Fruit fly (Drosophila melanogaster) whole organism, embryonic: Measurements from ENCODE around the gene CG13311.
A peak's percentile ranks its signal among the peaks of the same experiment; 100 is the strongest.

ENCODE experiments used
- Asciz ChIP-seq: fragments of 200-800 bp; sonication (Bioruptor generic); optimal IDR thresholded peaks from 2 replicates; lab custom pipeline; 2017; ENCODE audit warnings: missing biosample characterization, mild to moderate bottlenecking, missing genetic modification characterization, missing genetic modification reagents
- CG10147 ChIP-seq: fragments of 200-800 bp; sonication (Bioruptor generic); optimal IDR thresholded peaks from 2 replicates; lab custom pipeline; 2019; ENCODE audit warnings: missing biosample characterization, mild to moderate bottlenecking, missing genetic modification characterization, moderate library complexity
- CG10321 ChIP-seq: fragments of 200-800 bp; sonication (Bioruptor generic); IDR thresholded peaks from 2 replicates; pipeline ENCODE4 v1.3.6; 2022; ENCODE audit warnings: missing biosample characterization, missing genetic modification characterization
- CG10462 ChIP-seq: fragments of 200-800 bp; sonication (Bioruptor generic); optimal IDR thresholded peaks from 2 replicates; lab custom pipeline; 2016; ENCODE audit warnings: missing biosample characterization, missing genetic modification characterization
- CG11695 ChIP-seq: fragments of 200-800 bp; sonication (Bioruptor generic); IDR thresholded peaks from 3 replicates; pipeline ENCODE4 v1.3.6; 2022; ENCODE audit warnings: missing biosample characterization, missing genetic modification characterization
- CG1233 ChIP-seq: fragments of 200-800 bp; sonication (Bioruptor generic); optimal IDR thresholded peaks from 4 replicates; lab custom pipeline; 2018; ENCODE audit warnings: missing biosample characterization, mild to moderate bottlenecking, missing genetic modification characterization
- CG13123 ChIP-seq: fragments of 200-800 bp; sonication (Bioruptor generic); optimal IDR thresholded peaks from 2 replicates; lab custom pipeline; 2016; ENCODE audit warnings: missing biosample characterization, missing genetic modification characterization
- CG14014 ChIP-seq: fragments of 200-800 bp; sonication (Bioruptor generic); IDR thresholded peaks from 2 replicates; pipeline ENCODE4 v1.3.6; 2022; ENCODE audit warnings: missing biosample characterization, missing genetic modification characterization
- CG5953 ChIP-seq: fragments of 200-800 bp; sonication (Bioruptor generic); IDR thresholded peaks from 2 replicates; pipeline ENCODE4 v1.3.6; 2022; ENCODE audit warnings: missing biosample characterization, missing genetic modification characterization
- CG6175 ChIP-seq: fragments of 200-800 bp; sonication (Bioruptor generic); IDR thresholded peaks from 3 replicates; pipeline ENCODE4 v1.3.6; 2022; ENCODE audit warnings: missing biosample characterization, missing genetic modification characterization
- CG6854 ChIP-seq: fragments of 200-800 bp; sonication (Bioruptor generic); optimal IDR thresholded peaks from 3 replicates; lab custom pipeline; 2017; ENCODE audit warnings: missing biosample characterization, mild to moderate bottlenecking, missing genetic modification characterization
- CG7556 ChIP-seq: fragments of 200-800 bp; sonication (Bioruptor generic); optimal IDR thresholded peaks from 2 replicates; lab custom pipeline; 2017; ENCODE audit warnings: missing biosample characterization, mild to moderate bottlenecking, missing genetic modification characterization
- CG8478 ChIP-seq: fragments of >200 bp; optimal IDR thresholded peaks from 2 replicates; lab custom pipeline; 2018
- CG8924 ChIP-seq: fragments of 200-800 bp; optimal IDR thresholded peaks from 3 replicates; lab custom pipeline; 2019; ENCODE audit warnings: missing biosample characterization, mild to moderate bottlenecking, missing genetic modification characterization, moderate library complexity
- CG9932 ChIP-seq: fragments of 200-800 bp; sonication (Bioruptor generic); IDR thresholded peaks from 2 replicates; pipeline ENCODE4 v1.3.6; 2022; ENCODE audit warnings: missing biosample characterization, missing genetic modification characterization
- Chrac-16 ChIP-seq: fragments of 200-800 bp; sonication (Bioruptor generic); optimal IDR thresholded peaks from 3 replicates; lab custom pipeline; 2016; ENCODE audit warnings: missing biosample characterization, missing genetic modification characterization
- D19A ChIP-seq: fragments of 200-800 bp; optimal IDR thresholded peaks from 3 replicates; lab custom pipeline; 2019; ENCODE audit warnings: missing biosample characterization, mild to moderate bottlenecking, missing genetic modification characterization, moderate library complexity
- Dbx ChIP-seq: fragments of 200-800 bp; sonication (Bioruptor generic); IDR thresholded peaks from 3 replicates; pipeline ENCODE4 v1.3.6; 2022; ENCODE audit warnings: missing biosample characterization, missing genetic modification characterization
- GATAe ChIP-seq: fragments of 200-800 bp; sonication (Bioruptor generic); conservative IDR thresholded peaks from 2 replicates; pipeline ENCODE4 v1.3.6; 2022; ENCODE audit warnings: missing biosample characterization, missing genetic modification characterization
- Gug ChIP-seq: fragments of 200-800 bp; sonication (Bioruptor generic); IDR thresholded peaks from 4 replicates; pipeline ENCODE4 v1.3.6; 2022; ENCODE audit warnings: missing biosample characterization, missing genetic modification characterization
- HLH3B ChIP-seq: fragments of 200-800 bp; sonication (Bioruptor generic); IDR thresholded peaks from 2 replicates; pipeline ENCODE4 v1.3.6; 2022; ENCODE audit warnings: missing biosample characterization, missing genetic modification characterization
- Hr78 ChIP-seq, 2 experiments: fragments of 200-800 bp in 1 of 2; fragments of >200 bp in 1 of 2; sonication (Bioruptor generic) in 1 of 2; optimal IDR thresholded peaks; 2 replicates each; lab custom pipeline; 2017 to 2019; ENCODE audit warnings: missing biosample characterization in 2 of 2, missing genetic modification characterization in 2 of 2, mild to moderate bottlenecking in 1 of 2, moderate library complexity in 1 of 2
- Kr ChIP-seq: fragments of 200-800 bp; sonication (Bioruptor generic); optimal IDR thresholded peaks from 2 replicates; lab custom pipeline; 2017; ENCODE audit warnings: missing biosample characterization, mild to moderate bottlenecking, missing genetic modification characterization
- Mes4 ChIP-seq: fragments of 200-800 bp; sonication (Bioruptor generic); optimal IDR thresholded peaks from 2 replicates; lab custom pipeline; 2016; ENCODE audit warnings: missing biosample characterization, missing genetic modification characterization
- NfI ChIP-seq: fragments of 200-800 bp; sonication (Bioruptor generic); optimal IDR thresholded peaks from 3 replicates; lab custom pipeline; 2018; ENCODE audit warnings: missing biosample characterization, mild to moderate bottlenecking, missing genetic modification characterization, moderate library complexity
- Optix ChIP-seq: fragments of 200-800 bp; sonication (Bioruptor generic); IDR thresholded peaks from 3 replicates; pipeline ENCODE4 v1.3.6; 2022; ENCODE audit warnings: missing biosample characterization, missing genetic modification characterization
- Poxn ChIP-seq: fragments of 200-800 bp; sonication (Bioruptor generic); IDR thresholded peaks from 2 replicates; pipeline ENCODE4 v1.3.6; 2022; ENCODE audit warnings: missing biosample characterization, missing genetic modification characterization
- Ravus ChIP-seq: fragments of 200-800 bp; sonication (Bioruptor generic); IDR thresholded peaks from 2 replicates; pipeline ENCODE4 v1.3.6; 2022; ENCODE audit warnings: missing biosample characterization, missing genetic modification characterization
- Rfx ChIP-seq: fragments of 200-800 bp; sonication (Bioruptor generic); IDR thresholded peaks from 2 replicates; pipeline ENCODE4 v1.3.6; 2022; ENCODE audit warnings: missing biosample characterization, missing genetic modification characterization
- Rx ChIP-seq: fragments of 200-800 bp; sonication (Bioruptor generic); IDR thresholded peaks from 2 replicates; pipeline ENCODE4 v1.3.6; 2022; ENCODE audit warnings: missing biosample characterization, missing genetic modification characterization
- Xrp1 ChIP-seq: fragments of 200-800 bp; sonication (Bioruptor generic); IDR thresholded peaks from 2 replicates; pipeline ENCODE4 v1.3.6; 2022; ENCODE audit warnings: missing biosample characterization, missing genetic modification characterization
- bowl ChIP-seq: fragments of 200-800 bp; sonication (Bioruptor generic); IDR thresholded peaks from 2 replicates; pipeline ENCODE4 v1.3.6; 2022; ENCODE audit warnings: missing biosample characterization, missing genetic modification characterization
- btn ChIP-seq: fragments of 200-800 bp; sonication (Bioruptor generic); optimal IDR thresholded peaks from 2 replicates; lab custom pipeline; 2016; ENCODE audit warnings: missing biosample characterization, missing genetic modification characterization
- cad ChIP-seq: fragments of >200 bp; optimal IDR thresholded peaks from 2 replicates; lab custom pipeline; 2017; ENCODE audit warnings: missing biosample characterization, missing genetic modification characterization
- crol ChIP-seq: fragments of 200-800 bp; sonication (Bioruptor generic); IDR thresholded peaks from 2 replicates; pipeline ENCODE4 v1.3.6; 2022; ENCODE audit warnings: missing biosample characterization, missing genetic modification characterization
- emc ChIP-seq: fragments of 200-800 bp; sonication (Bioruptor generic); optimal IDR thresholded peaks from 2 replicates; lab custom pipeline; 2016; ENCODE audit warnings: missing biosample characterization, missing genetic modification characterization
- eve ChIP-seq, 2 experiments: fragments of >200 bp; optimal IDR thresholded peaks; 2 replicates each; lab custom pipeline; 2017; ENCODE audit warnings: missing biosample characterization in 2 of 2, missing genetic modification characterization in 2 of 2
- fd64A ChIP-seq: fragments of 200-800 bp; sonication (Bioruptor generic); optimal IDR thresholded peaks from 3 replicates; lab custom pipeline; 2018; ENCODE audit warnings: missing biosample characterization, mild to moderate bottlenecking, missing genetic modification characterization
- gce ChIP-seq: fragments of 200-800 bp; sonication (Bioruptor generic); IDR thresholded peaks from 3 replicates; pipeline ENCODE4 v1.3.6; 2022; ENCODE audit warnings: missing biosample characterization, missing genetic modification characterization
- kay ChIP-seq: fragments of 200-800 bp; sonication (Bioruptor generic); optimal IDR thresholded peaks from 2 replicates; lab custom pipeline; 2016; ENCODE audit warnings: missing biosample characterization, missing genetic modification characterization
- lab ChIP-seq: fragments of 200-800 bp; sonication (Bioruptor generic); optimal IDR thresholded peaks from 3 replicates; lab custom pipeline; 2017; ENCODE audit warnings: missing biosample characterization, missing genetic modification characterization, mild to moderate bottlenecking, moderate library complexity, missing genetic modification reagents
- nerfin-1 ChIP-seq: fragments of 200-800 bp; sonication (Bioruptor generic); optimal IDR thresholded peaks from 3 replicates; lab custom pipeline; 2019; ENCODE audit warnings: missing biosample characterization, mild to moderate bottlenecking, missing genetic modification characterization, moderate library complexity
- nom ChIP-seq: fragments of 200-800 bp; sonication (Bioruptor generic); optimal IDR thresholded peaks from 2 replicates; lab custom pipeline; 2017; ENCODE audit warnings: missing biosample characterization, missing genetic modification characterization, mild to moderate bottlenecking, moderate library complexity, missing genetic modification reagents
- psq ChIP-seq: fragments of 200-800 bp; sonication (Bioruptor generic); optimal IDR thresholded peaks from 2 replicates; lab custom pipeline; 2017; ENCODE audit warnings: missing biosample characterization, missing genetic modification characterization
- ranshi ChIP-seq: fragments of 200-800 bp; sonication (Bioruptor generic); IDR thresholded peaks from 2 replicates; pipeline ENCODE4 v1.3.6; 2022; ENCODE audit warnings: missing biosample characterization, missing genetic modification characterization
- sqz ChIP-seq: fragments of 200-800 bp; sonication (Bioruptor generic); optimal IDR thresholded peaks from 3 replicates; lab custom pipeline; 2018; ENCODE audit warnings: missing biosample characterization, mild to moderate bottlenecking, missing genetic modification characterization
- sr ChIP-seq: fragments of 200-800 bp; sonication (Bioruptor generic); IDR thresholded peaks from 3 replicates; pipeline ENCODE4 v1.3.6; 2022; ENCODE audit warnings: missing biosample characterization, missing genetic modification characterization
- stc ChIP-seq: fragments of 200-800 bp; sonication (Bioruptor generic); IDR thresholded peaks from 2 replicates; pipeline ENCODE4 v1.3.6; 2022; ENCODE audit warnings: missing biosample characterization, missing genetic modification characterization
- tio ChIP-seq: fragments of 200-800 bp; sonication (Bioruptor generic); optimal IDR thresholded peaks from 2 replicates; lab custom pipeline; 2017; ENCODE audit warnings: missing biosample characterization, missing genetic modification characterization, inconsistent platforms
- trem ChIP-seq: fragments of 200-800 bp; optimal IDR thresholded peaks from 3 replicates; lab custom pipeline; 2019; ENCODE audit warnings: missing biosample characterization, mild to moderate bottlenecking, missing genetic modification characterization, moderate library complexity
- ttk ChIP-seq: fragments of 200-800 bp; sonication (Bioruptor generic); IDR thresholded peaks from 2 replicates; pipeline ENCODE4 v2.1.2; 2022; ENCODE audit warnings: missing biosample characterization, missing genetic modification characterization

Gene CG13311

DNA sequence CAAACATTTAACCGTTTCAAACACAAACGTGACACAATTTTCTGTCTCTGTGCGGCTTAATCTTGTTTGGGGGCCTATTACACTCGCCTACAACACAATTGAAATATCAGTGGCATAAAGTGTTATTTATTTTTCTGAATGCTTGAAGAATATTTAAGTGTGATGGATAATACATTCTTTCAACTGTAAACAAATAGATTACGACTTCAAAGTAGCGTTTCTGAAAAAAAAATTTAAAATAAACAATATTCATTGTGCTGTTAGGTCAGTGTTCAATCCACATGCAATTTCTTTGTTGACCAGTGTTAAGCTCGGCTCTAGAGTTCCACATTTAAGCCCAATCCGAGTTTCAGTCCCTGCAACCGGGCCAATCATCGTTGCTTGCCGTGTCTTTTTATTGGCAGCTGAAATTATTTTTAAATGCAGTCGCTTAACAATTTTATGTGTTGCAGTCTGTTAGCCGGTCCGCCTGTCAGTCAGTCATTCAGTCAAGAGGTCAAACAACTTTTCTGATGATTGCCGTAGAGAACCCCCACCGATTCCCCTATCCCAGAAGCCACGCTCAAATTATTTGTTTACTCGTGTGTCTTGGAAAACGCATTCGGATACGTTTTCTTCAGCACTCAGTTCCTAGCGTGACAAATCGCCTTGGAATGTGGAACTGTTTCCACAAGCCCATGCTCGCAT, 28.8 kb downstream of the CG13311 start (continued):
- TF ChIP-seq CG7556 (GFP tag; lab: Kevin White, UChicago) (peak; percentile 75), Gug (peak; percentile 20; the same call in 1 of the 4 replicates), HLH3B (GFP tag; lab: Robert Waterston, UW) (peak; percentile 62), CG8924 (peak; percentile 83), Hr78 (GFP tag; optimal IDR thresholded peaks at IDR 0.05; lab: Kevin White, UChicago) (peak in 1 of 2 experiments; percentile 73), D19A (tag; lab: Kevin White, UChicago) (peak; percentile 70), tio (GFP tag; lab: Kevin White, UChicago) (peak; percentile 50), CG8478 (lab: Kevin White, UChicago) (no peak), cad (no peak), emc (GFP tag; lab: Kevin White, UChicago) (no peak), stc (peak; percentile 76), CG14014 (peak; percentile 67; the same call in 1 of the 2 replicates), Optix (no peak; the same call in 2 of the 3 replicates), ranshi (GFP tag; lab: Robert Waterston, UW) (0 out of 2 replicates have a peak, but pooled peaks have one; percentile 57), NfI (GFP tag; lab: Kevin White, UChicago) (peak; percentile 73), CG10321 (GFP tag; lab: Robert Waterston, UW) (peak; percentile 28; the same call in 1 of the 2 replicates), CG13123 (GFP tag; lab: Kevin White, UChicago) (peak; percentile 36), GATAe (GFP tag; lab: Robert Waterston, UW) (no peak), CG6854 (GFP tag; lab: Kevin White, UChicago) (peak; percentile 19), CG5953 (GFP tag; lab: Robert Waterston, UW) (peak; percentile 56; the same call in 1 of the 2 replicates), nom (GFP tag; lab: Kevin White, UChicago) (peak; percentile 39), ttk (peak; percentile 62), Xrp1 (peak; percentile 88), Rx (GFP tag; lab: Robert Waterston, UW) (peak; percentile 35; the same call in 1 of the 2 replicates), CG10147 (GFP tag; lab: Kevin White, UChicago) (peak; percentile 32), kay (no peak), lab (GFP tag; lab: Kevin White, UChicago) (peak; percentile 46), CG6175 (no peak), Mes4 (GFP tag; lab: Kevin White, UChicago) (peak; percentile 66), CG11695 (peak; percentile 73; the same call in 2 of the 3 replicates), fd64A (GFP tag; lab: Kevin White, UChicago) (no peak), Poxn (GFP tag; lab: Robert Waterston, UW) (no peak), Kr (GFP tag; lab: Kevin White, UChicago) (no peak), bowl (peak; percentile 23; the same call in 1 of the 2 replicates), Dbx (GFP tag; lab: Robert Waterston, UW) (no peak), gce (GFP tag; lab: Robert Waterston, UW) (0 out of 3 replicates have a peak, but pooled peaks have one; percentile 33), trem (tag; lab: Kevin White, UChicago) (peak; percentile 51), sr (GFP tag; lab: Robert Waterston, UW) (no peak), Asciz (GFP tag; lab: Kevin White, UChicago) (peak; percentile 77), sqz (GFP tag; lab: Kevin White, UChicago) (peak; percentile 57), Rfx (0 out of 2 replicates have a peak, but pooled peaks have one; percentile 31), CG10462 (GFP tag; lab: Kevin White, UChicago) (peak; percentile 2), crol (no peak), btn (GFP tag; lab: Kevin White, UChicago) (peak; percentile 41), Chrac-16 (GFP tag; lab: Kevin White, UChicago) (peak; percentile 54), psq (no peak), CG9932 (GFP tag; lab: Robert Waterston, UW) (no peak), CG1233 (GFP tag; lab: Kevin White, UChicago) (peak; percentile 72), eve (GFP tag; optimal IDR thresholded peaks at IDR 0.05; lab: Kevin White, UChicago) (peak in 1 of 2 experiments; percentile 96), nerfin-1 (tag; lab: Kevin White, UChicago) (peak; percentile 72), Ravus (GFP tag; lab: Robert Waterston, UW) (no peak)
